Fruit fly (Drosophila melanogaster) whole organism, embryonic: ENCODE measurements around the gene Tctp.
A peak's percentile ranks its signal among the peaks of the same experiment; 100 is the strongest.

ENCODE experiments used
- Atf-2 ChIP-seq: fragments of 200-800 bp; sonication (Bioruptor generic); optimal IDR thresholded peaks from 2 replicates; lab custom pipeline; 2016; ENCODE audit warnings: missing biosample characterization, missing genetic modification characterization
- CG11696 ChIP-seq: fragments of 200-800 bp; sonication (Bioruptor generic); IDR thresholded peaks from 2 replicates; pipeline ENCODE4 v1.3.6; 2022; ENCODE audit warnings: missing biosample characterization, missing genetic modification characterization
- CG12236 ChIP-seq: fragments of 200-800 bp; sonication (Bioruptor generic); optimal IDR thresholded peaks from 2 replicates; lab custom pipeline; 2016; ENCODE audit warnings: missing biosample characterization, missing genetic modification characterization
- CG12299 ChIP-seq: fragments of 200-800 bp; sonication (Bioruptor generic); optimal IDR thresholded peaks from 2 replicates; lab custom pipeline; 2018; ENCODE audit warnings: missing biosample characterization, mild to moderate bottlenecking, missing genetic modification characterization
- CG12659 ChIP-seq: fragments of 200-800 bp; sonication (Bioruptor generic); optimal IDR thresholded peaks from 3 replicates; lab custom pipeline; 2017; ENCODE audit warnings: mild to moderate bottlenecking, missing biosample characterization, missing genetic modification reagents, missing genetic modification characterization
- CG12769 ChIP-seq: fragments of 200-800 bp; sonication (Bioruptor generic); optimal IDR thresholded peaks from 2 replicates; lab custom pipeline; 2019; ENCODE audit warnings: missing biosample characterization, mild to moderate bottlenecking, missing genetic modification characterization, moderate library complexity
- CG15011 ChIP-seq: fragments of 200-800 bp; sonication (Bioruptor generic); optimal IDR thresholded peaks from 3 replicates; lab custom pipeline; 2018; ENCODE audit warnings: missing biosample characterization, mild to moderate bottlenecking, missing genetic modification characterization
- CG2199 ChIP-seq: fragments of 200-800 bp; sonication (Bioruptor generic); IDR thresholded peaks from 3 replicates; pipeline ENCODE4 v1.3.6; 2022; ENCODE audit warnings: missing biosample characterization, missing genetic modification characterization
- CG30020 ChIP-seq: fragments of 200-800 bp; optimal IDR thresholded peaks from 2 replicates; lab custom pipeline; 2019; ENCODE audit warnings: missing biosample characterization, mild to moderate bottlenecking, missing genetic modification characterization, moderate library complexity
- CG30403 ChIP-seq: fragments of 200-800 bp; sonication (Bioruptor generic); optimal IDR thresholded peaks from 3 replicates; lab custom pipeline; 2016; ENCODE audit warnings: missing biosample characterization, missing genetic modification characterization
- CG31441 ChIP-seq: fragments of 200-800 bp; sonication (Bioruptor generic); IDR thresholded peaks from 2 replicates; pipeline ENCODE4 v1.3.6; 2022; ENCODE audit warnings: missing biosample characterization, missing genetic modification characterization
- CG4328 ChIP-seq: fragments of 200-800 bp; sonication (Bioruptor generic); optimal IDR thresholded peaks from 3 replicates; lab custom pipeline; 2017; ENCODE audit warnings: missing biosample characterization, missing genetic modification reagents, missing genetic modification characterization
- CG5245 ChIP-seq: fragments of 200-800 bp; sonication (Bioruptor generic); optimal IDR thresholded peaks from 3 replicates; lab custom pipeline; 2016; ENCODE audit warnings: missing biosample characterization, missing genetic modification characterization
- CG6689 ChIP-seq: fragments of 200-800 bp; sonication (Bioruptor generic); IDR thresholded peaks from 2 replicates; pipeline ENCODE4 v1.3.6; 2022; ENCODE audit warnings: missing biosample characterization, missing genetic modification characterization
- CG6791 ChIP-seq: fragments of 200-800 bp; sonication (Bioruptor generic); IDR thresholded peaks from 3 replicates; pipeline ENCODE4 v1.3.6; 2022; ENCODE audit warnings: missing biosample characterization, missing genetic modification characterization; ENCODE audit not compliant: partially characterized antibody
- CG7556 ChIP-seq: fragments of 200-800 bp; sonication (Bioruptor generic); optimal IDR thresholded peaks from 2 replicates; lab custom pipeline; 2017; ENCODE audit warnings: missing biosample characterization, mild to moderate bottlenecking, missing genetic modification characterization
- CG9609 ChIP-seq: fragments of 200-800 bp; sonication (Bioruptor generic); optimal IDR thresholded peaks from 3 replicates; lab custom pipeline; 2016; ENCODE audit warnings: missing biosample characterization, missing genetic modification characterization
- CG9876 ChIP-seq: fragments of 200-800 bp; sonication (Bioruptor generic); optimal IDR thresholded peaks from 2 replicates; lab custom pipeline; 2016; ENCODE audit warnings: missing biosample characterization, missing genetic modification characterization
- Dip2 ChIP-seq: fragments of 200-800 bp; sonication (Bioruptor generic); IDR thresholded peaks from 2 replicates; pipeline ENCODE4 v1.3.6; 2022; ENCODE audit warnings: missing biosample characterization, missing genetic modification characterization
- Ets97D ChIP-seq: fragments of 200-800 bp; sonication (Bioruptor generic); optimal IDR thresholded peaks from 3 replicates; lab custom pipeline; 2016; ENCODE audit warnings: missing biosample characterization, missing genetic modification characterization
- Hr3 ChIP-seq: fragments of 200-800 bp; sonication (Bioruptor generic); optimal IDR thresholded peaks from 3 replicates; lab custom pipeline; 2016; ENCODE audit warnings: missing biosample characterization, missing genetic modification characterization
- Hsf ChIP-seq: fragments of 200-800 bp; sonication (Bioruptor generic); optimal IDR thresholded peaks from 3 replicates; lab custom pipeline; 2016; ENCODE audit warnings: missing biosample characterization, missing genetic modification characterization
- Kr ChIP-seq: fragments of 200-800 bp; sonication (Bioruptor generic); optimal IDR thresholded peaks from 2 replicates; lab custom pipeline; 2017; ENCODE audit warnings: missing biosample characterization, mild to moderate bottlenecking, missing genetic modification characterization
- Myb ChIP-seq: fragments of 200-800 bp; sonication (Bioruptor generic); optimal IDR thresholded peaks from 2 replicates; lab custom pipeline; 2016; ENCODE audit warnings: missing biosample characterization, missing genetic modification characterization
- NfI ChIP-seq: fragments of 200-800 bp; sonication (Bioruptor generic); optimal IDR thresholded peaks from 3 replicates; lab custom pipeline; 2018; ENCODE audit warnings: missing biosample characterization, mild to moderate bottlenecking, missing genetic modification characterization, moderate library complexity
- Scr ChIP-seq: fragments of 200-800 bp; sonication (Bioruptor generic); IDR thresholded peaks from 2 replicates; pipeline ENCODE4 v1.3.6; 2022; ENCODE audit warnings: missing biosample characterization, missing genetic modification characterization; ENCODE audit not compliant: partially characterized antibody
- Spps ChIP-seq: fragments of 200-800 bp; sonication (Bioruptor generic); optimal IDR thresholded peaks from 2 replicates; lab custom pipeline; 2018; ENCODE audit warnings: missing biosample characterization, mild to moderate bottlenecking, missing genetic modification characterization
- bcd ChIP-seq: fragments of 200-800 bp; sonication (Bioruptor generic); optimal IDR thresholded peaks from 2 replicates; lab custom pipeline; 2017; ENCODE audit warnings: missing biosample characterization, mild to moderate bottlenecking, missing genetic modification characterization
- bowl ChIP-seq: fragments of 200-800 bp; sonication (Bioruptor generic); IDR thresholded peaks from 2 replicates; pipeline ENCODE4 v1.3.6; 2022; ENCODE audit warnings: missing biosample characterization, missing genetic modification characterization
- br ChIP-seq: fragments of >200 bp; optimal IDR thresholded peaks from 2 replicates; lab custom pipeline; 2017
- bsh ChIP-seq, 2 experiments: fragments of 200-800 bp; sonication (Bioruptor generic); optimal IDR thresholded peaks; 2 replicates each; lab custom pipeline; 2017 to 2018; ENCODE audit warnings: mild to moderate bottlenecking in 2 of 2, missing biosample characterization in 2 of 2, missing genetic modification characterization in 2 of 2, moderate library complexity in 1 of 2
- cato ChIP-seq: fragments of 200-800 bp; sonication (Bioruptor generic); optimal IDR thresholded peaks from 2 replicates; lab custom pipeline; 2016; ENCODE audit warnings: missing biosample characterization, missing genetic modification characterization, borderline replicate concordance
- cg ChIP-seq: fragments of 200-800 bp; sonication (Bioruptor generic); optimal IDR thresholded peaks from 3 replicates; lab custom pipeline; 2019; ENCODE audit warnings: missing biosample characterization, mild to moderate bottlenecking, missing genetic modification characterization, moderate library complexity
- crc ChIP-seq: fragments of 200-800 bp; sonication (Bioruptor generic); optimal IDR thresholded peaks from 2 replicates; lab custom pipeline; 2016; ENCODE audit warnings: missing biosample characterization, missing genetic modification characterization
- danr ChIP-seq: fragments of 200-800 bp; sonication (Bioruptor generic); IDR thresholded peaks from 2 replicates; pipeline ENCODE4 v1.3.6; 2022; ENCODE audit warnings: missing biosample characterization, missing genetic modification characterization
- dysf ChIP-seq: fragments of 200-800 bp; sonication (Bioruptor generic); IDR thresholded peaks from 3 replicates; pipeline ENCODE4 v1.3.6; 2022; ENCODE audit warnings: missing biosample characterization, missing genetic modification characterization
- gcm2 ChIP-seq: fragments of 200-800 bp; sonication (Bioruptor generic); optimal IDR thresholded peaks from 2 replicates; lab custom pipeline; 2016; ENCODE audit warnings: missing biosample characterization, missing genetic modification characterization
- jigr1 ChIP-seq: fragments of 200-800 bp; sonication (Bioruptor generic); IDR thresholded peaks from 3 replicates; pipeline ENCODE4 v1.3.6; 2022; ENCODE audit warnings: missing biosample characterization, missing genetic modification characterization
- kah ChIP-seq: fragments of 200-800 bp; sonication (Bioruptor generic); optimal IDR thresholded peaks from 2 replicates; lab custom pipeline; 2018; ENCODE audit warnings: missing biosample characterization, mild to moderate bottlenecking, missing genetic modification characterization
- lbe ChIP-seq: fragments of 200-800 bp; sonication (Bioruptor generic); optimal IDR thresholded peaks from 2 replicates; lab custom pipeline; 2016; ENCODE audit warnings: missing biosample characterization, mild to moderate bottlenecking, missing genetic modification characterization
- luna ChIP-seq: fragments of 200-800 bp; sonication (Bioruptor generic); optimal IDR thresholded peaks from 2 replicates; lab custom pipeline; 2016; ENCODE audit warnings: missing biosample characterization, missing genetic modification characterization
- onecut ChIP-seq: fragments of 200-800 bp; sonication (Bioruptor generic); IDR thresholded peaks from 2 replicates; pipeline ENCODE4 v1.3.6; 2022; ENCODE audit warnings: missing biosample characterization, missing genetic modification characterization
- org-1 ChIP-seq: fragments of 200-800 bp; sonication (Bioruptor generic); optimal IDR thresholded peaks from 2 replicates; lab custom pipeline; 2017; ENCODE audit warnings: missing biosample characterization, missing genetic modification characterization
- repo ChIP-seq: fragments of 200-800 bp; sonication (Bioruptor generic); optimal IDR thresholded peaks from 2 replicates; lab custom pipeline; 2016; ENCODE audit warnings: missing biosample characterization, missing genetic modification characterization
- rib ChIP-seq: fragments of 200-800 bp; sonication (Bioruptor generic); IDR thresholded peaks from 2 replicates; pipeline ENCODE4 v1.3.6; 2022; ENCODE audit warnings: missing biosample characterization, missing genetic modification characterization
- scrt ChIP-seq: fragments of 200-800 bp; sonication (Bioruptor generic); optimal IDR thresholded peaks from 2 replicates; lab custom pipeline; 2018; ENCODE audit warnings: missing biosample characterization, mild to moderate bottlenecking, missing genetic modification characterization, moderate library complexity
- sim ChIP-seq: fragments of 200-800 bp; sonication (Bioruptor generic); IDR thresholded peaks from 2 replicates; pipeline ENCODE4 v1.3.6; 2022; ENCODE audit warnings: missing biosample characterization, missing genetic modification characterization
- sug ChIP-seq: fragments of 200-800 bp; optimal IDR thresholded peaks from 2 replicates; lab custom pipeline; 2019; ENCODE audit warnings: missing biosample characterization, mild to moderate bottlenecking, missing genetic modification characterization, moderate library complexity
- tup ChIP-seq: fragments of 200-800 bp; sonication (Bioruptor generic); optimal IDR thresholded peaks from 2 replicates; lab custom pipeline; 2016; ENCODE audit warnings: missing biosample characterization, mild to moderate bottlenecking, missing genetic modification characterization, moderate library complexity
- wek ChIP-seq: fragments of 200-800 bp; sonication (Bioruptor generic); optimal IDR thresholded peaks from 3 replicates; lab custom pipeline; 2018; ENCODE audit warnings: missing biosample characterization, mild to moderate bottlenecking, missing genetic modification characterization, moderate library complexity
- zen ChIP-seq: fragments of 200-800 bp; sonication (Bioruptor generic); optimal IDR thresholded peaks from 3 replicates; lab custom pipeline; 2018; ENCODE audit warnings: missing biosample characterization, mild to moderate bottlenecking, missing genetic modification characterization, moderate library complexity

The Tctp gene

DNA sequence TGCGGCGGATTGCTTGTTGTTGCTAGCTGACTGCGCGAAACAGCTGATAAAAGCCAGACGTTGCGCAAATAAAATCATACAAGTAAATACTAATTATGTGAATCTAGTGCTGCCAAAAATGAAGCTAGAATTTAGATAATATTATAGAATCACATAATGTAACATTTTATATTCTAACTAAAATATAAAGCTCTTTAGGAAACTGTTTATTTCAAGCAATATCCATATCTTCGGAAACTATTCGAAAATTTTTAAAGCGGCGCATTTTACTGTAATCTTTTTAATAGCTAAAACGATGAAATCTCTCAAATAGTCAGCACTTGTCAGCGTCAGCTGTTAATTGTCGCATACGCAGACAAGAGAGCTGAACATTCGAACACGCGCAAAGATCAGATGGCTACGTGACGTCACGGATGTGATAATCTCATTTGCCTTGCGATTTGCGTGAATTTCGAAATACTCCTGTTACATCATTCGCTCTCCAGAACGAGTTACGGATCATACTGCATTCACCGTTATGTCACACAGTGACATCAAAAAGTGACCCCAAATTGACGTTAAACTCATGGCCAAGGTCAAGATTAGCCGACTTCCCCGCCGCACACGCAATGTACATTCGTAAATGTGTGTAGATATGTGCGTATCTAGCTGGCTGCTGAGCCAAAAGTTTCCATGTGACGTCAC lies 33.2 kb downstream of the Tctp start (continued):
- no peak for TF ChIP-seq jigr1 (GFP tag; lab: Robert Waterston, UW)
- peak; percentile 44; the same call in 1 of the 2 replicates for TF ChIP-seq CG6689 (GFP tag; lab: Robert Waterston, UW)
- no peak for TF ChIP-seq Spps (tag; lab: Kevin White, UChicago)
- TF ChIP-seq CG9609, result no peak
- TF ChIP-seq bsh (GFP tag; optimal IDR thresholded peaks at IDR 0.05; lab: Kevin White, UChicago), result no peak
- no peak for TF ChIP-seq Kr
- TF ChIP-seq CG11696 (GFP tag; lab: Robert Waterston, UW), result no peak
- TF ChIP-seq sim, result no peak
- no peak for TF ChIP-seq bowl (GFP tag; lab: Robert Waterston, UW)
- TF ChIP-seq Dip2, result no peak
- no peak for TF ChIP-seq CG30020 (tag; lab: Kevin White, UChicago)
- TF ChIP-seq tup, result no peak
- peak; percentile 47 for TF ChIP-seq CG7556 (GFP tag; lab: Kevin White, UChicago)
- peak; percentile 6 for TF ChIP-seq zen (tag; lab: Kevin White, UChicago)
- TF ChIP-seq lbe, result peak; percentile 24
- TF ChIP-seq cg (GFP tag; lab: Kevin White, UChicago), result no peak
- no peak for TF ChIP-seq wek (GFP tag; lab: Kevin White, UChicago)
- TF ChIP-seq cato (GFP tag; lab: Kevin White, UChicago), result no peak
- TF ChIP-seq luna (GFP tag; lab: Kevin White, UChicago), result no peak
- TF ChIP-seq CG6791 (GFP tag; lab: Robert Waterston, UW), result no peak
- TF ChIP-seq CG12236 (GFP tag; lab: Kevin White, UChicago), result no peak
- no peak for TF ChIP-seq CG15011 (GFP tag; lab: Kevin White, UChicago)
- TF ChIP-seq crc (GFP tag; lab: Kevin White, UChicago), result no peak
- TF ChIP-seq org-1, result no peak
- TF ChIP-seq CG2199, result no peak
- no peak for TF ChIP-seq repo
- TF ChIP-seq CG4328 (GFP tag; lab: Kevin White, UChicago), result no peak
- peak; percentile 1 for TF ChIP-seq Ets97D (GFP tag; lab: Kevin White, UChicago)
- no peak for TF ChIP-seq br (lab: Kevin White, UChicago)
- no peak for TF ChIP-seq CG9876 (GFP tag; lab: Kevin White, UChicago)
- peak; percentile 36 for TF ChIP-seq CG12299
- TF ChIP-seq CG5245, result no peak
- peak; percentile 24 for TF ChIP-seq sug (tag; lab: Kevin White, UChicago)
- no peak for TF ChIP-seq danr (GFP tag; lab: Robert Waterston, UW)
- TF ChIP-seq rib (GFP tag; lab: Robert Waterston, UW), result no peak
- peak; percentile 72 for TF ChIP-seq CG12769 (tag; lab: Kevin White, UChicago)

DNA sequence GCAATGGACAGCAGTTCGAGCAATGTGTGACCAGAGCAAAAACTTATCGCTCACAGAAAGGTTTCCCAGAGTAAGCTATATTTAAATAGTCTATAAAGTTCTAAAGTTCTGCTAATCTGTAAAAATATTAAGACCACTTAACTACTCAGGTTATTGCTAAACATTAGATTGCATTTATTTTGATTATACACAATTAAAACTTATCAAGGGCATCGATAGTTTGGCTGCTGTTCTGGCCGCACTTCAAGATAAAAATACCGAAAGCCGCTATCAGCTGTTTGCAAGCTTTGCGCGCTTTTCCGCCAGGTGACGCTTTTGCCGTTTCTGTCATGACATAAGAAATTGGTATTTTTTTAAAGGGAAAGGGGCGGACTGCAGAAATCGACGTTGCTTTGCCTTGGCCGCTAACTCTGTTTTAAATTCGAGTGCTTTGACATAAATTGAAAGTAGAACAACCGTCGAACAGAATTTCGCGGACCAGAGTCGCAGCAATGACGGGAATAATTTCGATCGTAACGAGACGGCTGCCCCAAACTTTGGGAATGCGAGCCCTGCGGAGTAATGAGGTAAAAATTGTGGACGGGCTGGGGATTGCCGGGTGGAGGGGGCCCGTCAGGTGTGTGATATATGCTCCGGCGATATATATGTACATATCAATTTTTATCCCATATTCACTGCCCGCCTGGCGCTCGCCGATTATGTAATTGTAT lies 34.1 kb downstream of the Tctp start, which contains the start of the genes CG17734 and CG5214:
Gene CG17734, minus strand, starts transcription at position 49 of the 710 bp plus-strand sequence.
Gene CG5214, plus strand, starts transcription at position 352 of the 710 bp plus-strand sequence.
- TF ChIP-seq gcm2 (GFP tag; lab: Kevin White, UChicago) (no peak), CG31441 (GFP tag; lab: Robert Waterston, UW) (peak; percentile 41; the same call in 1 of the 2 replicates), kah (GFP tag; lab: Kevin White, UChicago) (no peak), dysf (GFP tag; lab: Robert Waterston, UW) (no peak), Scr (peak; percentile 82), CG12659 (GFP tag; lab: Kevin White, UChicago) (peak; percentile 86), sug (tag; lab: Kevin White, UChicago) (peak; percentile 58), bcd (GFP tag; lab: Kevin White, UChicago) (no peak), scrt (GFP tag; lab: Kevin White, UChicago) (no peak), CG30403 (peak; percentile 50), Hsf (GFP tag; lab: Kevin White, UChicago) (peak; percentile 44), Atf-2 (GFP tag; lab: Kevin White, UChicago) (no peak), onecut (GFP tag; lab: Robert Waterston, UW) (0 out of 2 replicates have a peak, but pooled peaks have one; percentile 13), Hr3 (GFP tag; lab: Kevin White, UChicago) (peak; percentile 65), Myb (GFP tag; lab: Kevin White, UChicago) (peak; percentile 54), NfI (GFP tag; lab: Kevin White, UChicago) (no peak)
